Fruit fly (Drosophila melanogaster): ENCODE data around the gene Cog8.

Gene Cog8

dm6 chr2L:11447641-11448040 lies 51.1 kb downstream of the Cog8 start (continued):
- TF ChIP-seq CG16863 (GFP tag; optimal IDR thresholded peaks at IDR 0.05), result no peak
- no peak for TF ChIP-seq NC2β (GFP tag; optimal IDR thresholded peaks at IDR 0.05)
- no peak for TF ChIP-seq CG11504 (tag; optimal IDR thresholded peaks at IDR 0.05)
- TF ChIP-seq pum (GFP tag; optimal IDR thresholded peaks at IDR 0.05), result no peak
- no peak for TF ChIP-seq pan (optimal IDR thresholded peaks at IDR 0.05)
- no peak for TF ChIP-seq pan (GFP tag; optimal IDR thresholded peaks at IDR 0.05 in 1 of 2, IDR thresholded peaks at IDR 0.05 in 1 of 2)
- TF ChIP-seq Elba2 (GFP tag; optimal IDR thresholded peaks at IDR 0.05), result no peak
- no peak for TF ChIP-seq CG9609 (GFP tag; optimal IDR thresholded peaks at IDR 0.05)
- 0 out of 3 replicates have a peak, but pooled peaks have one; percentile 48 for TF ChIP-seq z (GFP tag; IDR thresholded peaks at IDR 0.05)
- TF ChIP-seq Mrtf (GFP tag; IDR thresholded peaks at IDR 0.05), result no peak
- 0 out of 3 replicates have a peak, but pooled peaks have one; percentile 22 for TF ChIP-seq ci (GFP tag; IDR thresholded peaks at IDR 0.05)
- peak; percentile 73 for TF ChIP-seq oc (tag; optimal IDR thresholded peaks at IDR 0.05)
- TF ChIP-seq CG3407 (GFP tag; optimal IDR thresholded peaks at IDR 0.05), result no peak
- TF ChIP-seq dmrt11E (tag; optimal IDR thresholded peaks at IDR 0.05), result no peak
- TF ChIP-seq insv (GFP tag; optimal IDR thresholded peaks at IDR 0.05), result no peak
- TF ChIP-seq Chrac-16 (GFP tag; optimal IDR thresholded peaks at IDR 0.05), result no peak
- no peak for TF ChIP-seq dm (GFP tag; optimal IDR thresholded peaks at IDR 0.05)
- peak; percentile 81 for TF ChIP-seq crol (GFP tag; IDR thresholded peaks at IDR 0.05)
- no peak; the same call in 1 of the 2 replicates for TF ChIP-seq vvl (GFP tag; IDR thresholded peaks at IDR 0.05)
- TF ChIP-seq Kr (GFP tag; optimal IDR thresholded peaks at IDR 0.05), result peak; percentile 53
- no peak for TF ChIP-seq CG30431 (GFP tag; optimal IDR thresholded peaks at IDR 0.05)
- TF ChIP-seq hth (optimal IDR thresholded peaks at IDR 0.05), result no peak
- TF ChIP-seq HLH4C (GFP tag; IDR thresholded peaks at IDR 0.05; ENCODE audit: partially characterized antibody), result no peak
- TF ChIP-seq Aef1 (GFP tag; IDR thresholded peaks at IDR 0.05), result peak; percentile 90
- TF ChIP-seq CG3065 (GFP tag; optimal IDR thresholded peaks at IDR 0.05), result no peak
- no peak for TF ChIP-seq wor (GFP tag; IDR thresholded peaks at IDR 0.05)
- TF ChIP-seq Abd-B (GFP tag; optimal IDR thresholded peaks at IDR 0.05), result peak; percentile 47
- TF ChIP-seq ftz-f1 (GFP tag; optimal IDR thresholded peaks at IDR 0.05), result peak; percentile 46
- no peak for TF ChIP-seq Gug (GFP tag; IDR thresholded peaks at IDR 0.05)
- TF ChIP-seq PHDP (tag; optimal IDR thresholded peaks at IDR 0.05), result no peak
- TF ChIP-seq CG7963 (GFP tag; IDR thresholded peaks at IDR 0.05; ENCODE audit: partially characterized antibody), result no peak
- TF ChIP-seq CG8478 (optimal IDR thresholded peaks at IDR 0.05), result peak; percentile 99
- TF ChIP-seq CG7745 (tag; optimal IDR thresholded peaks at IDR 0.05), result no peak
- TF ChIP-seq CG17385 (GFP tag; optimal IDR thresholded peaks at IDR 0.05), result peak; percentile 47
- TF ChIP-seq sqz (GFP tag; optimal IDR thresholded peaks at IDR 0.05), result peak; percentile 70
- TF ChIP-seq Nf-YA (GFP tag; IDR thresholded peaks at IDR 0.05), result peak; percentile 58; the same call in 1 of the 2 replicates
- TF ChIP-seq Nf-YB (GFP tag; optimal IDR thresholded peaks at IDR 0.05), result peak; percentile 97
- no peak for TF ChIP-seq knrl (GFP tag; IDR thresholded peaks at IDR 0.05; ENCODE audit: partially characterized antibody)
- TF ChIP-seq Hey (tag; optimal IDR thresholded peaks at IDR 0.05), result no peak
- TF ChIP-seq MBD-R2 (GFP tag; IDR thresholded peaks at IDR 0.05), result peak; percentile 29; the same call in 1 of the 2 replicates
- no peak for TF ChIP-seq CG11093 (GFP tag; IDR thresholded peaks at IDR 0.05)
- TF ChIP-seq cg (GFP tag; optimal IDR thresholded peaks at IDR 0.05), result peak; percentile 99
- TF ChIP-seq bigmax (GFP tag; optimal IDR thresholded peaks at IDR 0.05), result no peak
- TF ChIP-seq Pdp1 (GFP tag; optimal IDR thresholded peaks at IDR 0.05), result peak in 1 of 2 experiments; percentile 68
- no peak for TF ChIP-seq trem (tag; optimal IDR thresholded peaks at IDR 0.05)
- TF ChIP-seq sens-2 (GFP tag; IDR thresholded peaks at IDR 0.05), result no peak
- no peak for TF ChIP-seq CG5180 (GFP tag; optimal IDR thresholded peaks at IDR 0.05)
- no peak for TF ChIP-seq CG9817 (tag; optimal IDR thresholded peaks at IDR 0.05)
- TF ChIP-seq pros (GFP tag; optimal IDR thresholded peaks at IDR 0.05), result peak; percentile 77
- no peak for TF ChIP-seq CG9932 (GFP tag; IDR thresholded peaks at IDR 0.05)
- no peak for TF ChIP-seq caup (GFP tag; optimal IDR thresholded peaks at IDR 0.05; ENCODE audit: severe bottlenecking)
